Worm (Caenorhabditis elegans): Measurements from ENCODE around the gene ykt-6.

DNA sequence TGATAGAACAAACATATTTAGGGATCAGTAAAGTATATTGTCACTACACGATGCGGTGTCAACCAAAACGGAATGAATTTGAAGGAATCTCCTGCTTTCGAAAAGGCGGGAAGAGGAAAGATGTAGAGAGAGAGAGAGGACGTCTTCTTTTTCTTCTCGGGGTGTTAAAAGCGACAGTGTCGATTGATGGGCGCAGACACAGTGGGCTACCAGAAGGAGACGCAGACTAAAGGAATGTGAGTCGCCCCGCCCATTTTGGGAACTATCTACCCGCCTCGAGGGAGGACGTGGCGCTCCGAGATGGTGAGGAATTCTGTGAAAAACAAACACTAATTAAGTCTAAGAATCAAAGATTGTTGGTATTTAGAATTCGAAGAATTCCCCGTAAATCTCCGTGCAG lies 12.1 kb upstream of the ykt-6 start, which contains the start of the genes B0361.14 and B0361.9:
- TF ChIP-seq fkh-10 (GFP tag; optimal IDR thresholded peaks at IDR 0.05) (no peak), nhr-11 (tag; optimal IDR thresholded peaks at IDR 0.05) (no peak), sox-2 (GFP tag; IDR thresholded peaks at IDR 0.05) (no peak), fax-1 (tag; optimal IDR thresholded peaks at IDR 0.05) (no peak), dmd-4 (tag; optimal IDR thresholded peaks at IDR 0.05; ENCODE audit: borderline replicate concordance) (no peak), ama-1 (optimal IDR thresholded peaks at IDR 0.05) (no peak), pha-4 (tag; optimal IDR thresholded peaks at IDR 0.05) (no peak), nhr-232 (tag; optimal IDR thresholded peaks at IDR 0.05) (no peak)
